Worm (Caenorhabditis elegans): ENCODE results near the gene R07C12.1.
A peak's percentile ranks its signal among the peaks of the same experiment; 100 is the strongest.
"Not testable (repeated sequence)": the region's sequence is repeated elsewhere in the genome, so short reads cannot be mapped to it uniquely, and the experiment has no call there.

The R07C12.1 gene

ce11 chrIV:4186099-4186498 lies 33.8 kb downstream of the R07C12.1 start, which contains the start of gene K08D10.11:
TSS of gene K08D10.11 (minus strand) at chrIV:4186199.
- not testable (repeated sequence) for TF ChIP-seq Y79H2A.3 (GFP tag; conservative IDR thresholded peaks at IDR 0.05); dpff-1 (tag; optimal IDR thresholded peaks at IDR 0.05); madf-6 (GFP tag; IDR thresholded peaks at IDR 0.05)

DNA sequence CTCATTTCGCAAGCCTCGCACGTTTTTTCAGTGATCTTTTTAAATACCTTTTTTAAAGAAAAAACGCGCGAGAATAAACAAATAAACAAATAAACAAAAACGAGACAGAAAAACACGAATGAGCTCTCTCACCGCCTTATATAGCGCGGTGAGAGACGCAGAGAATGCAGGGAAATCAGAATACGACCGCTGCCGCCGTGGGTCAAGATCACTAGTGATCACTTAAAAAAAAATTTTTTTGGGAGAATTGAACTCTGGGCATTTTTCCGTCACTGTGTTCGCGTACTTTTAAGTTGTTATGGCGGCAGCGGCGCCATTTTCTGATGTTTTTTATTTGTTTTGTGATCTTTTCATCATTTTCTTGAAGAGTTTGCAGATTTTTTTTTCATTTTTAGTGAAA lies 35.7 kb downstream of the R07C12.1 start:
- TF ChIP-seq madf-6 (GFP tag; IDR thresholded peaks at IDR 0.05) (peak; percentile 62), xnd-1 (tag; optimal IDR thresholded peaks at IDR 0.05) (peak; percentile 75)

ce11 chrIV:4196729-4197128 lies 44.5 kb downstream of the R07C12.1 start, which contains the start of gene K06B9.6:
TSS of gene K06B9.6 (minus strand) at chrIV:4196829.
- not testable (repeated sequence) for TF ChIP-seq K11D2.4 (GFP tag; IDR thresholded peaks at IDR 0.05); let-526 (GFP tag; IDR thresholded peaks at IDR 0.05); him-1 (tag; optimal IDR thresholded peaks at IDR 0.05)

DNA sequence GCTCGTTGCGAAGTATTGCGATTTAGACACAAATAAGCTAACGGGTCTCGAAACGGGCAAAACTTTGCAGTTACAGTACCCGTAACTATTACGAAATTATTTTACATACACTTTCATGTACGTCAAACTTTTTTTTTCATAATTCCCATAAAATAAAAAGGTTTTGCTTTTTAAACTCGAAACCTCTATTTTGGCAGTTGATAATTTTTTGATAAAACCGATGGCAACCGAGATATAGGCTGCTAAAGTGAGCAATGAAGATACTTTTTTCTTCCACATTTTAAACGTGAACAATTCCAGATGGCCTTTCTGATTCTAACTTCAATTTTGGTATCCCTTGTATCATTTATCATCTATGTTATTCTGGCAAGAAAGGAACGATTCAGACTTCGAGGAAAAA lies 44.9 kb downstream of the R07C12.1 start, which contains the start of gene cyp-25A6:
Gene cyp-25A6, plus strand, starts transcription at position 301 of the 400 bp plus-strand sequence.
- TF ChIP-seq aptf-3 (GFP tag; IDR thresholded peaks at IDR 0.05); dpff-1 (tag; optimal IDR thresholded peaks at IDR 0.05); T07F8.4 (tag; optimal IDR thresholded peaks at IDR 0.05): not testable (repeated sequence)

Data from whole organism, young adult.